Worm (Caenorhabditis elegans): ENCODE data around the gene scvp-1.

Gene scvp-1

DNA sequence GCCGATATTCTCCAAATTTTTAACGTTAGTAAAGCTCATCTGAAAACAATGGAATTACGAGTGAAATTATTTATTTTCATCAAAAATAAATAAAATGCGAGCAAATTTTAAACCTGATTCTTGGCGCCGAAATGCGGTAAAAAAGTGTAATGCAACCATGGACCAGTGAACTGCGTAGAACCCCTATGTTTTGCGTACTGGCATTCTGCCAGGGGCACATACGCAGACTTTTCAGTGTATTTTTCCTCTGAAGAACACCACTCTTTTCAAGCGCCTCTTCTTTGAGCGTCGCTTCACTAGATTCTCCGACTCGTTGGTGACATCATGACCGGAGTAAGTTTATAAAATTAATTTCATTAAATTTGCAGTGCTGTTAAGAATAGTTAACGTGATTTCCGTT, 34.4 kb upstream of the scvp-1 start, which contains the start of the genes ctf-4 and eef-1G (continued):
- TF ChIP-seq F33H1.4 (GFP tag; IDR thresholded peaks at IDR 0.05) (peak; percentile 74), ama-1 (optimal IDR thresholded peaks at IDR 0.05) (no peak), ama-1 (GFP tag; optimal IDR thresholded peaks at IDR 0.05) (no peak), sea-2 (GFP tag; IDR thresholded peaks at IDR 0.05) (no peak), ceh-40 (GFP tag; IDR thresholded peaks at IDR 0.05) (no peak), attf-5 (GFP tag; optimal IDR thresholded peaks at IDR 0.05) (peak; percentile 97), nfya-2 (GFP tag; IDR thresholded peaks at IDR 0.05) (no peak), tbx-9 (tag; optimal IDR thresholded peaks at IDR 0.05; ENCODE audit: borderline replicate concordance) (no peak), B0035.1 (tag; optimal IDR thresholded peaks at IDR 0.05) (no peak), mxl-1 (tag; optimal IDR thresholded peaks at IDR 0.05) (no peak), T07F8.4 (tag; optimal IDR thresholded peaks at IDR 0.05) (peak; percentile 14), mcd-1 (GFP tag; IDR thresholded peaks at IDR 0.05) (peak; percentile 98), lag-1 (GFP tag; IDR thresholded peaks at IDR 0.05) (no peak), nfyb-1 (GFP tag; IDR thresholded peaks at IDR 0.05) (peak; percentile 94), lin-54 (GFP tag; optimal IDR thresholded peaks at IDR 0.05) (peak; percentile 95), ztf-6 (GFP tag; IDR thresholded peaks at IDR 0.05) (peak; percentile 71; the same call in 1 of the 2 replicates), hlh-12 (tag; optimal IDR thresholded peaks at IDR 0.05) (no peak), aptf-2 (GFP tag; conservative IDR thresholded peaks at IDR 0.05) (0 out of 2 replicates have a peak, but pooled peaks have one; percentile 7), mel-28 (tag; optimal IDR thresholded peaks at IDR 0.05; ENCODE audit: borderline replicate concordance) (no peak), lir-1 (GFP tag; conservative IDR thresholded peaks at IDR 0.05) (peak; percentile 75), cebp-2 (GFP tag; IDR thresholded peaks at IDR 0.05) (0 out of 2 replicates have a peak, but pooled peaks have one; percentile 62), ets-4 (GFP tag; optimal IDR thresholded peaks at IDR 0.05) (peak; percentile 11), rec-8 (tag; optimal IDR thresholded peaks at IDR 0.05) (no peak), attf-6 (GFP tag; IDR thresholded peaks at IDR 0.05) (no peak), egl-44 (GFP tag; IDR thresholded peaks at IDR 0.05) (peak; percentile 80; the same call in 1 of the 2 replicates), lin-35 (GFP tag; optimal IDR thresholded peaks at IDR 0.05) (peak; percentile 26 to 96 (median 60)), zfh-2 (GFP tag; conservative IDR thresholded peaks at IDR 0.05) (no peak), lin-40 (tag; optimal IDR thresholded peaks at IDR 0.05) (peak; percentile 94), madf-3 (GFP tag; IDR thresholded peaks at IDR 0.05) (peak; percentile 90), Y56A3A.18 (GFP tag; IDR thresholded peaks at IDR 0.05) (0 out of 2 replicates have a peak, but pooled peaks have one; percentile 21), tlf-1 (GFP tag; optimal IDR thresholded peaks at IDR 0.05) (peak; percentile 93), B0336.3 (GFP tag; IDR thresholded peaks at IDR 0.05) (peak; percentile 75), hmg-20 (GFP tag; IDR thresholded peaks at IDR 0.05) (0 out of 2 replicates have a peak, but pooled peaks have one; percentile 49), nhr-120 (GFP tag; IDR thresholded peaks at IDR 0.05) (no peak), ztf-28 (GFP tag; IDR thresholded peaks at IDR 0.05) (no peak), F55B11.4 (tag; optimal IDR thresholded peaks at IDR 0.05; ENCODE audit: borderline replicate concordance, insufficient read depth) (no peak), let-607 (tag; optimal IDR thresholded peaks at IDR 0.05) (peak; percentile 91 to 94), sptf-2 (GFP tag; optimal IDR thresholded peaks at IDR 0.05) (no peak), madf-6 (GFP tag; IDR thresholded peaks at IDR 0.05) (peak; percentile 91), K11D2.4 (GFP tag; IDR thresholded peaks at IDR 0.05) (peak; percentile 90), athp-1 (tag; optimal IDR thresholded peaks at IDR 0.05) (peak; percentile 79), F22D6.2 (tag; optimal IDR thresholded peaks at IDR 0.05) (peak; percentile 70), ztf-22 (GFP tag; optimal IDR thresholded peaks at IDR 0.05) (no peak), unc-130 (GFP tag; optimal IDR thresholded peaks at IDR 0.05) (peak; percentile 77), him-1 (tag; optimal IDR thresholded peaks at IDR 0.05) (peak; percentile 8), rpc-1 (optimal IDR thresholded peaks at IDR 0.05) (no peak), rpc-1 (tag; optimal IDR thresholded peaks at IDR 0.05) (no peak), snpc-1.3 (tag; optimal IDR thresholded peaks at IDR 0.05; ENCODE audit: insufficient read depth) (peak; percentile 88), nhr-90 (tag; optimal IDR thresholded peaks at IDR 0.05) (peak; percentile 52)

Measured in whole organism, young adult.